Fruit fly (Drosophila melanogaster): Measurements from ENCODE around the gene MBD-like.
A peak's percentile ranks its signal among the peaks of the same experiment; 100 is the strongest.

Gene MBD-like

DNA sequence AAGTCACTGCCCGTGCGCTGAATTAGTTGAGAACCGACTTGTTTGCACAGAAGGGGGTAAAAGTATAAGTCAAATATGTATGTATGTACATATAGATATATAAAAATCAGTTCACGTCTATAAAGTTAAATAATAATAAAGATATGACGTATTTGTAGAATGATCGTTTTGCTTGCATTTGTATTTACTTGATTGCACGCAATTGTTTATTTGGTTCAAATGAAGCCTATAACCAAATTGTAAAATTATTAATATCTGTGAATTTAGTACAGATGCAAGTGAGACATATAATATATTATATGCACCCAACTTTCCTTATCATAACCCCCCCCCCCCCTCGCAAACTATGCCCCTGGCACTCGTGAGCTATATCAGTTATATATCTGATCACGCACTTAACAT lies 41.0 kb downstream of the MBD-like start (continued):
- TF ChIP-seq spab (GFP tag; optimal IDR thresholded peaks at IDR 0.05) (peak; percentile 39), Eip75B (GFP tag; optimal IDR thresholded peaks at IDR 0.05) (no peak), CG1621 (tag; optimal IDR thresholded peaks at IDR 0.05) (peak; percentile 26), CG10669 (GFP tag; optimal IDR thresholded peaks at IDR 0.05) (peak; percentile 46), CG3919 (GFP tag; optimal IDR thresholded peaks at IDR 0.05) (peak; percentile 45), lz (GFP tag; optimal IDR thresholded peaks at IDR 0.05) (no peak), ss (GFP tag; optimal IDR thresholded peaks at IDR 0.05) (peak; percentile 36 to 50), CG6276 (GFP tag; optimal IDR thresholded peaks at IDR 0.05) (no peak), topi (GFP tag; optimal IDR thresholded peaks at IDR 0.05) (peak; percentile 33), CG8632 (GFP tag; optimal IDR thresholded peaks at IDR 0.05) (peak; percentile 44), svp (GFP tag) (peak; percentile 72), CG11762 (GFP tag; optimal IDR thresholded peaks at IDR 0.05; ENCODE audit: insufficient read depth) (peak; percentile 42), CG3032 (tag; optimal IDR thresholded peaks at IDR 0.05) (peak; percentile 49), eg (GFP tag; IDR thresholded peaks at IDR 0.05) (0 out of 3 replicates have a peak, but pooled peaks have one; percentile 29), dac (GFP tag; optimal IDR thresholded peaks at IDR 0.05) (no peak), Hr38 (GFP tag; optimal IDR thresholded peaks at IDR 0.05) (no peak), CG9139 (GFP tag; optimal IDR thresholded peaks at IDR 0.05) (peak; percentile 51), CG31627 (GFP tag; optimal IDR thresholded peaks at IDR 0.05) (no peak), Hr39 (GFP tag; optimal IDR thresholded peaks at IDR 0.05) (no peak), CG15336 (GFP tag; IDR thresholded peaks at IDR 0.05) (no peak), CG11902 (GFP tag; optimal IDR thresholded peaks at IDR 0.05) (no peak), Sox15 (GFP tag; optimal IDR thresholded peaks at IDR 0.05) (peak; percentile 10), CG8119 (GFP tag; IDR thresholded peaks at IDR 0.05) (no peak)

DNA sequence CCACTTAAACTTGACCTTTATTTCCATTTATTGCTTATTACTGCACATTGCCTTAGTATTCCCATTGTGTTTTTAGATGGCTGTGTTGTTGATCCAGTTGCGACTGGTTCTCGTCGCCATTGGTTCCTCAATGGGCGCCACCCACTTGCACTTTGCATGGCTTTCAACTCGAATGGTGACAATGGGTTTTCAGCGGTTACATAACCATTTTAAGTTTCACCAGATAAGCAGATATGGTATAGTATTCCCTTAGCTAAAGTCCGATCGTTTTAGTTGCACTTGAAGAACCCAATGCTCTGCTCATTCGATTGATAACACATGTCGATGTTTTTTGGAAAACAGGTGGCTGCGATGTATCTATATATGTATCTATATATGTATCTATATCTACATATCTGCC lies 42.4 kb downstream of the MBD-like start:
- TF ChIP-seq Eip78C (GFP tag) (peak; percentile 15), Sox14 (GFP tag; optimal IDR thresholded peaks at IDR 0.05) (no peak), Sox102F (GFP tag; optimal IDR thresholded peaks at IDR 0.05) (no peak), vri (GFP tag; optimal IDR thresholded peaks at IDR 0.05) (peak; percentile 32), ss (GFP tag; optimal IDR thresholded peaks at IDR 0.05) (peak in 1 of 2 experiments; percentile 17), Hr38 (GFP tag; optimal IDR thresholded peaks at IDR 0.05) (no peak), Ets21C (GFP tag; optimal IDR thresholded peaks at IDR 0.05) (no peak), CG1621 (tag; optimal IDR thresholded peaks at IDR 0.05) (no peak), dac (GFP tag; optimal IDR thresholded peaks at IDR 0.05) (no peak)

DNA sequence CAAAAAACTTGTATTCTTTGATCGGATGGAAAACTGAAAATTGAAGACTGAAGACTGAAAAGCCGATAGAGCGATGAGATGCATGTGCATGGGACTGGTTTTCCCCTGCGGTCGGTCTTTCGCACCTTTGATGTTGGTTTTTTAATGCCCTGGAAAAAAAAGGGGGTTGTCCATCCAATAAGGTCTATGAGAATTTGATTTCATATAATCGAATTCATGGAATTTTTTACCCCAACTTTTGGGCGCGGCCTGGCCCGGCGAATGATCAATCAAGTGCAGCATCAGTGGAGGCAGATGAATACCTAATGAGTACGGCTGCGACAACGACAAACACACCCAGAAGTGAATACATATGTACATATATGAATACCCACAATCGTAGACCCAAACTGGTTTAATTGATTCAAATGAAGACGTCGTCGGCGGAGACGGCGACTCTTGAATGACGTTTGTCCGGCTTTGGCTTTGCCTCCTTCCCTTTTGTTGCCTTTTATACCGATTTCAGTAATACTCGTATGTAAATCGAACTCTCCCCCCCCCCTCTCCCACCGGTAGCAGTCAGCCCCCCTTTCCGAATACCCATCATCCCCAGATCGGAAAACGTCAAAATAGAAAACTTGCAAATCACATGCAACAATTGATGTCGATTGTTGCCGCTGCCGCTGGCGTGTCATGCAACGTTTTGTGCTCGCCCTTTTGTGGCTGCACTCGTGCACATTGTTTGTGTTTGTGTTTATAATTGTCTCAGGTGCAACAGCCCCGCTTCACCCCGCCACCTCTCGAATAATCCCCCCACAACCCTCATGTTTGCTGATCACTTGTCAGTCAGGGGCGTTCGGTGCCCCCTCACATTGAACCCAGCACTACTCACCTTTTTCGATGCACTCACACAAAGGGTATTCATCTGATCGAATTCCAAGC lies 43.7 kb downstream of the MBD-like start:
- no peak for TF ChIP-seq Ets21C (GFP tag; optimal IDR thresholded peaks at IDR 0.05)
- TF ChIP-seq ss (GFP tag; optimal IDR thresholded peaks at IDR 0.05), result peak in 1 of 2 experiments; percentile 63
- TF ChIP-seq fkh (GFP tag; optimal IDR thresholded peaks at IDR 0.05), result peak; percentile 67

DNA sequence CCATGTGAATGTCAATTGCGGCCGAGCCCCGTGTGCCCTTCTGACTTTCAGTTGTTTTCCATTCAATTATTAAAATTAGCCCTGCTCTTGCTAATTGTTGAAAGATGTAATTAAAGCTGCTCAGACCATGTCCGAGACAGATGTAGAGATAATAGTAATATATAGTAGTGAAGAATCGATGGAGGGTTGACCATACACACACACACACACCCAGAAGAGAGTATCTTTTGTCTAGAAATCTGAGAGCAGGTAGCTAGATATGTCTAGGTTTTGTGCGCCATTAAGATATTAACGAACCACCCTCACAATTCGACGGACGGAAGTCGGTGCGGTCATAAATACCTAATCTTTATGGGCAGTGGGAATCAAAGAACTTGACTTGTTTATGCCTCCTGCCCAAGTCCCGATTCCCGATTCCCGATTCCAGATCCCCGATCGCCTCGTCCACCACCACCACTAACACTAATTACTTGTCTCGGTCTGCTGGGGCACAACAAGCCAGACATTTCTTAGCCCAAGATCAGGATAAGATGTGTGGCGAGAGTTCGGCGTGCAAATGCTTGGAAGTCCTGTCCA lies 45.0 kb downstream of the MBD-like start:
- TF ChIP-seq svp (GFP tag) (no peak), lz (GFP tag; optimal IDR thresholded peaks at IDR 0.05) (no peak), CG34406 (GFP tag; optimal IDR thresholded peaks at IDR 0.05) (no peak), CG31627 (GFP tag; optimal IDR thresholded peaks at IDR 0.05) (no peak), fkh (GFP tag; optimal IDR thresholded peaks at IDR 0.05) (no peak), ss (GFP tag; optimal IDR thresholded peaks at IDR 0.05) (no peak), CG6276 (GFP tag; optimal IDR thresholded peaks at IDR 0.05) (no peak), net (GFP tag; optimal IDR thresholded peaks at IDR 0.05) (no peak), CG6854 (GFP tag; optimal IDR thresholded peaks at IDR 0.05) (no peak), fd59A (GFP tag; optimal IDR thresholded peaks at IDR 0.05) (no peak), Eip75B (GFP tag; optimal IDR thresholded peaks at IDR 0.05) (no peak), salr (GFP tag; optimal IDR thresholded peaks at IDR 0.05) (no peak)
